Fruit fly (Drosophila melanogaster) whole organism, wandering third instar larva: ENCODE data around the gene Hrb87F.

Source experiments
- Hnf4 ChIP-seq: fragments of 200-800 bp; sonication (Bioruptor generic); optimal IDR thresholded peaks from 2 replicates; lab custom pipeline; 2016; ENCODE audit warnings: missing biosample characterization, mild to moderate bottlenecking, missing genetic modification characterization
- Sp1 ChIP-seq: fragments of 200-800 bp; sonication (Bioruptor generic); optimal IDR thresholded peaks from 3 replicates; lab custom pipeline; 2019; ENCODE audit warnings: missing biosample characterization, mild to moderate bottlenecking, missing genetic modification characterization, moderate library complexity
- br ChIP-seq: fragments of 200-800 bp; sonication (Bioruptor generic); optimal IDR thresholded peaks from 2 replicates; lab custom pipeline; 2016; ENCODE audit warnings: missing biosample characterization, missing genetic modification characterization
- brk ChIP-seq: fragments of 200-800 bp; sonication (Bioruptor generic); optimal IDR thresholded peaks from 2 replicates; lab custom pipeline; 2016; ENCODE audit warnings: missing biosample characterization, mild to moderate bottlenecking, missing genetic modification characterization
- h ChIP-seq: fragments of 200-800 bp; sonication (Bioruptor generic); optimal IDR thresholded peaks from 3 replicates; lab custom pipeline; 2016; ENCODE audit warnings: missing biosample characterization, mild to moderate bottlenecking, missing genetic modification characterization
- pan ChIP-seq: fragments of >200 bp; optimal IDR thresholded peaks from 2 replicates; lab custom pipeline; 2017
- psq ChIP-seq: fragments of 200-800 bp; sonication (Bioruptor generic); optimal IDR thresholded peaks from 3 replicates; lab custom pipeline; 2017; ENCODE audit warnings: missing biosample characterization, mild to moderate bottlenecking, missing genetic modification characterization, moderate library complexity
- usp ChIP-seq: fragments of >200 bp; optimal IDR thresholded peaks from 2 replicates; lab custom pipeline; 2017; ENCODE audit warnings: missing biosample characterization, missing genetic modification characterization
- woc ChIP-seq: sonication (Bioruptor generic); optimal IDR thresholded peaks from 2 replicates; lab custom pipeline; 2016; ENCODE audit warnings: missing biosample characterization, mild to moderate bottlenecking, missing genetic modification characterization

- no peak for TF ChIP-seq pan (lab: Kevin White, UChicago)
- TF ChIP-seq br (GFP tag; lab: Kevin White, UChicago): no peak
- no peak for TF ChIP-seq usp (GFP tag; lab: Kevin White, UChicago)
- TF ChIP-seq Sp1 (GFP tag; lab: Kevin White, UChicago): no peak
- TF ChIP-seq brk (GFP tag; lab: Kevin White, UChicago): no peak
- no peak for TF ChIP-seq psq (GFP tag; lab: Kevin White, UChicago)
- no peak for TF ChIP-seq woc
- TF ChIP-seq Hnf4 (GFP tag; lab: Kevin White, UChicago): no peak
- no peak for TF ChIP-seq h (GFP tag; lab: Kevin White, UChicago)
Measured at dm6 chr3R:13706457-13706856, 46.1 kb upstream of the Hrb87F start, which contains the start of gene Adgf-C.
